Fruit fly (Drosophila melanogaster): Measurements from ENCODE around the gene Grp170.

- TF ChIP-seq tj (GFP tag; optimal IDR thresholded peaks at IDR 0.05) (peak; percentile 86), CG11617 (GFP tag; optimal IDR thresholded peaks at IDR 0.05) (peak; percentile 91)
These were observed 52.6 kb downstream of the Grp170 start, which contains the start of gene Vinc for dm6 chrX:2222181-2222790.

Measured in whole organism, adult.